Worm (Caenorhabditis elegans) whole organism, mixed stage, embryonic: ENCODE measurements around the gene nas-21.

ENCODE experiments used
- M03D4.4 ChIP-seq: sonication (generic microtip); optimal IDR thresholded peaks from 2 replicates; lab custom pipeline; 2017; ENCODE audit warnings: mild to moderate bottlenecking, missing genetic modification characterization, missing compliant biosample characterization
- bed-3 ChIP-seq: fragments of 200-800 bp; sonication (Bioruptor generic); optimal IDR thresholded peaks from 3 replicates; lab custom pipeline; 2018; ENCODE audit warnings: mild to moderate bottlenecking, missing genetic modification characterization, moderate library complexity, missing compliant biosample characterization
- blmp-1 ChIP-seq: fragments of 150-350 bp; optimal IDR thresholded peaks from 2 replicates; lab custom pipeline; 2014; ENCODE audit warnings: missing biosample characterization, missing genetic modification characterization
- ceh-43 ChIP-seq: fragments of 200-800 bp; sonication (Bioruptor generic); optimal IDR thresholded peaks from 2 replicates; lab custom pipeline; 2018; ENCODE audit warnings: mild to moderate bottlenecking, missing genetic modification characterization, moderate library complexity, missing compliant biosample characterization
- ceh-83 ChIP-seq: fragments of 200-800 bp; sonication (Bioruptor generic); optimal IDR thresholded peaks from 2 replicates; lab custom pipeline; 2018; ENCODE audit warnings: mild to moderate bottlenecking, missing genetic modification characterization, missing compliant biosample characterization
- ces-1 ChIP-seq: fragments of 150-350 bp; optimal IDR thresholded peaks from 2 replicates; lab custom pipeline; 2014; ENCODE audit warnings: missing biosample characterization, missing genetic modification reagents, missing genetic modification characterization
- cnd-1 ChIP-seq: fragments of 200-800 bp; sonication (Bioruptor generic); optimal IDR thresholded peaks from 2 replicates; lab custom pipeline; 2018; ENCODE audit warnings: mild to moderate bottlenecking, missing genetic modification characterization, missing compliant biosample characterization
- drap-1 ChIP-seq: fragments of 200-800 bp; sonication (Bioruptor generic); optimal IDR thresholded peaks from 3 replicates; lab custom pipeline; 2018; ENCODE audit warnings: mild to moderate bottlenecking, missing genetic modification characterization, missing compliant biosample characterization
- elt-3 ChIP-seq: fragments of 150-350 bp; optimal IDR thresholded peaks from 2 replicates; lab custom pipeline; 2014; ENCODE audit warnings: missing biosample characterization, missing genetic modification characterization
- flh-1 ChIP-seq: fragments of 200-800 bp; sonication (Bioruptor generic); optimal IDR thresholded peaks from 2 replicates; lab custom pipeline; 2018; ENCODE audit warnings: mild to moderate bottlenecking, missing genetic modification characterization, moderate library complexity, missing compliant biosample characterization
- ham-2 ChIP-seq: fragments of 200-800 bp; sonication (Bioruptor generic); optimal IDR thresholded peaks from 2 replicates; lab custom pipeline; 2018; ENCODE audit warnings: mild to moderate bottlenecking, missing genetic modification characterization, missing compliant biosample characterization
- hlh-1 ChIP-seq: fragments of 150-350 bp; optimal IDR thresholded peaks from 2 replicates; lab custom pipeline; 2014; ENCODE audit warnings: missing biosample characterization, missing genetic modification reagents, missing genetic modification characterization
- lin-13 ChIP-seq: fragments of 150-350 bp; optimal IDR thresholded peaks from 2 replicates; lab custom pipeline; 2014; ENCODE audit warnings: missing biosample characterization, missing genetic modification characterization
- lin-32 ChIP-seq: fragments of 200-800 bp; sonication (Bioruptor generic); optimal IDR thresholded peaks from 2 replicates; lab custom pipeline; 2018; ENCODE audit warnings: mild to moderate bottlenecking, missing genetic modification characterization, missing compliant biosample characterization
- lsy-2 ChIP-seq: fragments of 150-350 bp; optimal IDR thresholded peaks from 2 replicates; lab custom pipeline; 2014; ENCODE audit warnings: missing biosample characterization, missing genetic modification characterization
- mab-5 ChIP-seq: fragments of 150-350 bp; optimal IDR thresholded peaks from 2 replicates; lab custom pipeline; 2014; ENCODE audit warnings: missing biosample characterization, missing genetic modification characterization
- mls-2 ChIP-seq: sonication (generic microtip); optimal IDR thresholded peaks from 2 replicates; lab custom pipeline; 2016; ENCODE audit warnings: mild to moderate bottlenecking, missing genetic modification characterization, moderate library complexity, missing compliant biosample characterization
- nhr-12 ChIP-seq: fragments of 150-350 bp; optimal IDR thresholded peaks from 2 replicates; lab custom pipeline; 2014; ENCODE audit warnings: missing biosample characterization, missing genetic modification characterization
- nhr-2 ChIP-seq: fragments of 150-350 bp; optimal IDR thresholded peaks from 2 replicates; lab custom pipeline; 2014; ENCODE audit warnings: missing biosample characterization, missing genetic modification characterization
- nhr-237 ChIP-seq: fragments of 150-350 bp; optimal IDR thresholded peaks from 2 replicates; lab custom pipeline; 2014; ENCODE audit warnings: missing biosample characterization, missing genetic modification characterization
- nhr-28 ChIP-seq: fragments of 150-350 bp; optimal IDR thresholded peaks from 2 replicates; lab custom pipeline; 2014; ENCODE audit warnings: missing biosample characterization, missing genetic modification characterization
- nhr-76 ChIP-seq: sonication (generic microtip); optimal IDR thresholded peaks from 2 replicates; lab custom pipeline; 2017; ENCODE audit warnings: missing biosample characterization, missing genetic modification characterization
- sem-2 ChIP-seq: fragments of 200-800 bp; sonication (Bioruptor generic); optimal IDR thresholded peaks from 2 replicates; lab custom pipeline; 2018; ENCODE audit warnings: mild to moderate bottlenecking, missing genetic modification characterization, missing compliant biosample characterization
- snpc-4 ChIP-seq: fragments of 150-350 bp; optimal IDR thresholded peaks from 2 replicates; lab custom pipeline; 2014; ENCODE audit warnings: missing biosample characterization, missing genetic modification characterization
- sptf-1 ChIP-seq: sonication (generic microtip); optimal IDR thresholded peaks from 2 replicates; lab custom pipeline; 2017; ENCODE audit warnings: mild to moderate bottlenecking, missing genetic modification characterization, moderate library complexity, missing compliant biosample characterization
- tbx-8 ChIP-seq: fragments of 200-800 bp; sonication (Bioruptor generic); optimal IDR thresholded peaks from 2 replicates; lab custom pipeline; 2018; ENCODE audit warnings: mild to moderate bottlenecking, missing genetic modification characterization, moderate library complexity, missing compliant biosample characterization
- unc-120 ChIP-seq: sonication (generic microtip); optimal IDR thresholded peaks from 2 replicates; lab custom pipeline; 2017; ENCODE audit warnings: missing genetic modification characterization, missing compliant biosample characterization; ENCODE audit not compliant: poor library complexity, severe bottlenecking
- unc-62 ChIP-seq: fragments of 150-350 bp; optimal IDR thresholded peaks from 2 replicates; lab custom pipeline; 2014; ENCODE audit warnings: missing biosample characterization, missing genetic modification reagents, missing genetic modification characterization
- zip-8 ChIP-seq: fragments of 150-350 bp; optimal IDR thresholded peaks from 2 replicates; lab custom pipeline; 2014; ENCODE audit warnings: missing biosample characterization, missing genetic modification characterization
- ztf-11 ChIP-seq: fragments of 150-350 bp; optimal IDR thresholded peaks from 2 replicates; lab custom pipeline; 2014; ENCODE audit warnings: missing biosample characterization, missing genetic modification characterization

nas-21 gene

ce11 chrV:11506347-11506746 lies 34.0 kb downstream of the nas-21 start:
- TF ChIP-seq mls-2 (tag; lab: Kevin White, UChicago), result no peak
- peak; percentile 55 for TF ChIP-seq unc-120
- peak; percentile 82 for TF ChIP-seq hlh-1 (tag; lab: Kevin White, UChicago)

- no peak for TF ChIP-seq mls-2 (tag; lab: Kevin White, UChicago)
- TF ChIP-seq sem-2, result no peak
- TF ChIP-seq tbx-8 (GFP tag; lab: Kevin White, UChicago), result no peak
- TF ChIP-seq ceh-43 (GFP tag; lab: Kevin White, UChicago), result no peak
- TF ChIP-seq nhr-2, result no peak
- no peak for TF ChIP-seq ceh-83 (GFP tag; lab: Kevin White, UChicago)
- no peak for TF ChIP-seq lsy-2 (tag; lab: Kevin White, UChicago)
- TF ChIP-seq lin-13, result no peak
- TF ChIP-seq bed-3 (GFP tag; lab: Kevin White, UChicago), result no peak
- no peak for TF ChIP-seq ztf-11 (tag; lab: Kevin White, UChicago)
- TF ChIP-seq lin-32 (GFP tag; lab: Kevin White, UChicago), result no peak
- TF ChIP-seq nhr-12 (tag; lab: Kevin White, UChicago), result no peak
- TF ChIP-seq unc-62 (GFP tag; lab: Kevin White, UChicago), result no peak
- TF ChIP-seq cnd-1 (tag; lab: Kevin White, UChicago), result no peak
Measured at ce11 chrV:11508773-11509172, 36.4 kb downstream of the nas-21 start, which contains the start of gene ttll-5. Gene ttll-5, plus strand, starts transcription at chrV:11509060.

ce11 chrV:11513432-11513831 lies 41.1 kb downstream of the nas-21 start, which contains the start of gene C55A6.3:
Gene C55A6.3, minus strand, starts transcription at chrV:11513532.
- TF ChIP-seq ceh-43 (GFP tag; lab: Kevin White, UChicago) (no peak), zip-8 (no peak), sptf-1 (tag; lab: Kevin White, UChicago) (no peak)
- TF ChIP-seq, all 35 proteins: peak for 0

ce11 chrV:11514677-11515076 lies 42.3 kb downstream of the nas-21 start, which contains the start of gene C55A6.6:
Gene C55A6.6, minus strand, starts transcription at chrV:11514737.
- TF ChIP-seq M03D4.4 (tag; lab: Kevin White, UChicago) (no peak), ceh-43 (GFP tag; lab: Kevin White, UChicago) (no peak), hlh-1 (tag; lab: Kevin White, UChicago) (no peak), ceh-83 (GFP tag; lab: Kevin White, UChicago) (no peak), lin-13 (no peak), nhr-2 (no peak), mab-5 (tag; lab: Kevin White, UChicago) (no peak), nhr-76 (tag; lab: Kevin White, UChicago) (no peak), nhr-28 (tag; lab: Kevin White, UChicago) (no peak), flh-1 (no peak), nhr-237 (tag; lab: Kevin White, UChicago) (no peak), lin-32 (GFP tag; lab: Kevin White, UChicago) (no peak)

ce11 chrV:11515145-11515544 lies 42.8 kb downstream of the nas-21 start:
- TF ChIP-seq nhr-12 (tag; lab: Kevin White, UChicago) (no peak), nhr-2 (no peak), ces-1 (no peak), ceh-43 (GFP tag; lab: Kevin White, UChicago) (no peak), ceh-83 (GFP tag; lab: Kevin White, UChicago) (no peak), unc-120 (no peak), ztf-11 (tag; lab: Kevin White, UChicago) (no peak), elt-3 (tag; lab: Kevin White, UChicago) (no peak), ham-2 (GFP tag; lab: Kevin White, UChicago) (no peak), snpc-4 (no peak), lin-32 (GFP tag; lab: Kevin White, UChicago) (no peak), drap-1 (GFP tag; lab: Kevin White, UChicago) (no peak), flh-1 (no peak), M03D4.4 (tag; lab: Kevin White, UChicago) (no peak), zip-8 (no peak)
- TF ChIP-seq, all 35 proteins: peak for 0

- TF ChIP-seq ceh-43 (GFP tag; lab: Kevin White, UChicago) (no peak), cnd-1 (tag; lab: Kevin White, UChicago) (no peak), blmp-1 (no peak), nhr-12 (tag; lab: Kevin White, UChicago) (no peak), zip-8 (no peak), nhr-28 (tag; lab: Kevin White, UChicago) (no peak)
Measured at ce11 chrV:11516141-11516591, 43.8 kb downstream of the nas-21 start, which contains the start of gene sdz-8. Gene sdz-8, minus strand, starts transcription at chrV:11516191.
